Worm (Caenorhabditis elegans) whole organism, mixed stage, embryonic: ENCODE measurements around the gene algn-5.

Experiments used
- ces-1 ChIP-seq: fragments of 150-350 bp; optimal IDR thresholded peaks from 2 replicates; lab custom pipeline; 2014; ENCODE audit warnings: missing biosample characterization, missing genetic modification reagents, missing genetic modification characterization
- cnd-1 ChIP-seq: fragments of 200-800 bp; sonication (Bioruptor generic); optimal IDR thresholded peaks from 2 replicates; lab custom pipeline; 2018; ENCODE audit warnings: mild to moderate bottlenecking, missing genetic modification characterization, missing compliant biosample characterization
- elt-1 ChIP-seq: sonication (generic microtip); optimal IDR thresholded peaks from 2 replicates; lab custom pipeline; 2017; ENCODE audit warnings: missing genetic modification characterization, mild to moderate bottlenecking, missing compliant biosample characterization, antibody characterized with exemption, moderate library complexity, borderline replicate concordance; ENCODE audit not compliant: insufficient read depth
- lsy-2 ChIP-seq: fragments of 150-350 bp; optimal IDR thresholded peaks from 2 replicates; lab custom pipeline; 2014; ENCODE audit warnings: missing biosample characterization, missing genetic modification characterization
- mab-5 ChIP-seq: fragments of 150-350 bp; optimal IDR thresholded peaks from 2 replicates; lab custom pipeline; 2014; ENCODE audit warnings: missing biosample characterization, missing genetic modification characterization
- mls-2 ChIP-seq: sonication (generic microtip); optimal IDR thresholded peaks from 2 replicates; lab custom pipeline; 2016; ENCODE audit warnings: mild to moderate bottlenecking, missing genetic modification characterization, moderate library complexity, missing compliant biosample characterization
- nhr-237 ChIP-seq: fragments of 150-350 bp; optimal IDR thresholded peaks from 2 replicates; lab custom pipeline; 2014; ENCODE audit warnings: missing biosample characterization, missing genetic modification characterization
- pha-4 ChIP-seq: fragments of 150-350 bp; optimal IDR thresholded peaks from 2 replicates; lab custom pipeline; 2018; ENCODE audit warnings: missing biosample characterization, missing genetic modification reagents, missing genetic modification characterization
- sem-2 ChIP-seq: fragments of 200-800 bp; sonication (Bioruptor generic); optimal IDR thresholded peaks from 2 replicates; lab custom pipeline; 2018; ENCODE audit warnings: mild to moderate bottlenecking, missing genetic modification characterization, missing compliant biosample characterization
- snpc-4 ChIP-seq: fragments of 150-350 bp; optimal IDR thresholded peaks from 2 replicates; lab custom pipeline; 2014; ENCODE audit warnings: missing biosample characterization, missing genetic modification characterization
- unc-62 ChIP-seq: fragments of 150-350 bp; optimal IDR thresholded peaks from 2 replicates; lab custom pipeline; 2014; ENCODE audit warnings: missing biosample characterization, missing genetic modification reagents, missing genetic modification characterization

- TF ChIP-seq unc-62 (GFP tag; lab: Kevin White, UChicago) (no peak), ces-1 (no peak), lsy-2 (tag; lab: Kevin White, UChicago) (no peak), snpc-4 (no peak), cnd-1 (tag; lab: Kevin White, UChicago) (no peak), elt-1 (tag; lab: Kevin White, UChicago) (no peak), nhr-237 (tag; lab: Kevin White, UChicago) (no peak), mab-5 (tag; lab: Kevin White, UChicago) (no peak), sem-2 (GFP tag; lab: Kevin White, UChicago) (no peak), mls-2 (tag; lab: Kevin White, UChicago) (no peak), pha-4 (tag; lab: Kevin White, UChicago) (no peak)
Observed at ce11 chrV:4218268-4218667, 22.9 kb downstream of the algn-5 start.
